Worm (Caenorhabditis elegans): ENCODE data around the gene srj-54.

DNA sequence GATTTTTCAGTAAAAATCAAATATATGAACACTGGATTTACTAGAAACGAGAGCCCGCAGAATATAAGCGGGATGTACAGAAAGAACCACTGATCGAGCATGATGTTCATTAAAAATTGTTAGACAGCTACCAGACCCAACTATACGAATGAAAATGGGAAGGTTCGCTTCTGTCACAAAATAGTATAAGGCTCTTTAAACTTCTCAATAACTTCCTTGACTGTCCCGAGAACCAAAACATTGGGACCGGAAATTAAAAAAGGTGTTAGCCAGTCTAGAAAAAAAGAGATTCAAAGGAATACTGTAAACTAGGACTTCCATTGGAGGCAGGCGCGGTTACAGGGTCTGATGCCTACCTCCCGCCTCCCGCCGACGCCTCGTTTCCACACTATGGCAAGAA is 1.8 kb downstream of the srj-54 start, which contains the start of gene srj-55:
- TF ChIP-seq ama-1 (optimal IDR thresholded peaks at IDR 0.05) (no peak), sea-1 (GFP tag; conservative IDR thresholded peaks at IDR 0.05) (no peak), tbx-37 (GFP tag; conservative IDR thresholded peaks at IDR 0.05) (no peak)

Data from whole organism, early embryonic.